Worm (Caenorhabditis elegans) whole organism, midembryonic: ENCODE results near the gene T23B12.5.

Experiments used
- T22C8.4 ChIP-seq: fragments of 200-800 bp; sonication (Bioruptor generic); IDR thresholded peaks from 2 replicates; pipeline ENCODE4 v1.3.6; 2022; ENCODE audit warnings: missing genetic modification characterization, missing compliant biosample characterization
- cog-1 ChIP-seq: sonication (generic microtip); optimal IDR thresholded peaks from 2 replicates; lab custom pipeline; 2016; ENCODE audit warnings: missing genetic modification characterization, missing compliant biosample characterization
- flt-1 ChIP-seq: fragments of 200-800 bp; sonication (Bioruptor generic); IDR thresholded peaks from 2 replicates; pipeline ENCODE4 v1.3.6; 2022; ENCODE audit warnings: missing genetic modification characterization, missing compliant biosample characterization
- klf-2 ChIP-seq: fragments of 200-800 bp; sonication (Bioruptor generic); conservative IDR thresholded peaks from 2 replicates; pipeline ENCODE4 v1.3.6; 2022; ENCODE audit warnings: missing genetic modification reagents, missing genetic modification characterization, missing compliant biosample characterization
- med-1 ChIP-seq: sonication (generic microtip); optimal IDR thresholded peaks from 2 replicates; lab custom pipeline; 2017; ENCODE audit warnings: missing genetic modification characterization, mild to moderate bottlenecking, missing compliant biosample characterization, antibody characterized with exemption, missing genetic modification reagents; ENCODE audit not compliant: insufficient read depth
- ref-1 ChIP-seq: fragments of 200-800 bp; sonication (Bioruptor generic); conservative IDR thresholded peaks from 2 replicates; pipeline ENCODE4 v1.3.6; 2022; ENCODE audit warnings: missing genetic modification reagents, missing genetic modification characterization, missing compliant biosample characterization
- tab-1 ChIP-seq: fragments of 200-800 bp; sonication (Bioruptor generic); IDR thresholded peaks from 2 replicates; pipeline ENCODE4 v1.3.6; 2022; ENCODE audit warnings: missing genetic modification characterization, missing compliant biosample characterization
- ztf-23 ChIP-seq: fragments of 200-800 bp; sonication (Bioruptor generic); IDR thresholded peaks from 2 replicates; pipeline ENCODE4 v1.3.6; 2022; ENCODE audit warnings: missing genetic modification reagents, missing genetic modification characterization, missing compliant biosample characterization
- ztf-29 ChIP-seq: fragments of 200-800 bp; sonication (Bioruptor generic); IDR thresholded peaks from 2 replicates; pipeline ENCODE4 v1.3.6; 2022; ENCODE audit warnings: missing genetic modification reagents, missing genetic modification characterization, missing compliant biosample characterization

Gene T23B12.5

ce11 chrV:8414036-8414728, 33.6 kb downstream of the T23B12.5 start, which contains the start of gene pos-1:
Gene pos-1 (plus strand): TSS chrV:8414086.
- TF ChIP-seq ref-1 (GFP tag; lab: Robert Waterston, UW) (no peak), T22C8.4 (GFP tag; lab: Robert Waterston, UW) (no peak), med-1 (GFP tag; lab: Kevin White, UChicago) (no peak), cog-1 (tag; lab: Kevin White, UChicago) (no peak), flt-1 (GFP tag; lab: Robert Waterston, UW) (no peak), klf-2 (GFP tag; lab: Robert Waterston, UW) (no peak), tab-1 (GFP tag; lab: Robert Waterston, UW) (no peak), ztf-29 (GFP tag; lab: Robert Waterston, UW) (no peak), ztf-23 (GFP tag; lab: Robert Waterston, UW) (no peak)

- TF ChIP-seq ztf-23 (GFP tag; lab: Robert Waterston, UW): no peak
- TF ChIP-seq cog-1 (tag; lab: Kevin White, UChicago): no peak
- TF ChIP-seq ztf-29 (GFP tag; lab: Robert Waterston, UW): no peak
- TF ChIP-seq tab-1 (GFP tag; lab: Robert Waterston, UW): no peak
- no peak for TF ChIP-seq ref-1 (GFP tag; lab: Robert Waterston, UW)
- no peak for TF ChIP-seq med-1 (GFP tag; lab: Kevin White, UChicago)
- TF ChIP-seq flt-1 (GFP tag; lab: Robert Waterston, UW): no peak
- TF ChIP-seq T22C8.4 (GFP tag; lab: Robert Waterston, UW): no peak
- no peak for TF ChIP-seq klf-2 (GFP tag; lab: Robert Waterston, UW)
Measured at ce11 chrV:8413432-8414021, 34.3 kb downstream of the T23B12.5 start, which contains the start of gene vha-18. Gene vha-18 (minus strand): TSS chrV:8413482.

- TF ChIP-seq T22C8.4 (GFP tag; lab: Robert Waterston, UW) (no peak), flt-1 (GFP tag; lab: Robert Waterston, UW) (no peak), ref-1 (GFP tag; lab: Robert Waterston, UW) (no peak), tab-1 (GFP tag; lab: Robert Waterston, UW) (no peak)
Measured at ce11 chrV:8410406-8410805, 37.4 kb downstream of the T23B12.5 start, which contains the start of gene F52E1.2. Gene F52E1.2 (plus strand): TSS chrV:8410595.

ce11 chrV:8409594-8409993, 38.2 kb downstream of the T23B12.5 start:
- TF ChIP-seq ref-1 (GFP tag; lab: Robert Waterston, UW) (no peak), T22C8.4 (GFP tag; lab: Robert Waterston, UW) (no peak), ztf-23 (GFP tag; lab: Robert Waterston, UW) (no peak), cog-1 (tag; lab: Kevin White, UChicago) (no peak), tab-1 (GFP tag; lab: Robert Waterston, UW) (no peak), flt-1 (GFP tag; lab: Robert Waterston, UW) (no peak), med-1 (GFP tag; lab: Kevin White, UChicago) (no peak), ztf-29 (GFP tag; lab: Robert Waterston, UW) (no peak), klf-2 (GFP tag; lab: Robert Waterston, UW) (no peak)

ce11 chrV:8406911-8407310, 40.9 kb downstream of the T23B12.5 start:
- TF ChIP-seq ref-1 (GFP tag; lab: Robert Waterston, UW) (no peak), flt-1 (GFP tag; lab: Robert Waterston, UW) (0 out of 2 replicates have a peak, but pooled peaks have one; percentile 21), tab-1 (GFP tag; lab: Robert Waterston, UW) (no peak), cog-1 (tag; lab: Kevin White, UChicago) (no peak), ztf-29 (GFP tag; lab: Robert Waterston, UW) (no peak), med-1 (GFP tag; lab: Kevin White, UChicago) (no peak)

- TF ChIP-seq ref-1 (GFP tag; lab: Robert Waterston, UW): no peak
- TF ChIP-seq tab-1 (GFP tag; lab: Robert Waterston, UW): no peak
- no peak for TF ChIP-seq T22C8.4 (GFP tag; lab: Robert Waterston, UW)
- no peak for TF ChIP-seq ztf-29 (GFP tag; lab: Robert Waterston, UW)
Measured at ce11 chrV:8406155-8406554, 41.7 kb downstream of the T23B12.5 start.

ce11 chrV:8404339-8404738, 43.5 kb downstream of the T23B12.5 start:
- no peak for TF ChIP-seq ztf-29 (GFP tag; lab: Robert Waterston, UW)
- no peak for TF ChIP-seq cog-1 (tag; lab: Kevin White, UChicago)
- TF ChIP-seq klf-2 (GFP tag; lab: Robert Waterston, UW): no peak
- no peak for TF ChIP-seq flt-1 (GFP tag; lab: Robert Waterston, UW)

ce11 chrV:8403916-8404315, 43.9 kb downstream of the T23B12.5 start:
- TF ChIP-seq klf-2 (GFP tag; lab: Robert Waterston, UW) (no peak), T22C8.4 (GFP tag; lab: Robert Waterston, UW) (no peak), ztf-29 (GFP tag; lab: Robert Waterston, UW) (no peak), tab-1 (GFP tag; lab: Robert Waterston, UW) (no peak), med-1 (GFP tag; lab: Kevin White, UChicago) (no peak), cog-1 (tag; lab: Kevin White, UChicago) (no peak), ref-1 (GFP tag; lab: Robert Waterston, UW) (no peak), flt-1 (GFP tag; lab: Robert Waterston, UW) (no peak), ztf-23 (GFP tag; lab: Robert Waterston, UW) (no peak)

- TF ChIP-seq flt-1 (GFP tag; lab: Robert Waterston, UW) (no peak), T22C8.4 (GFP tag; lab: Robert Waterston, UW) (no peak), cog-1 (tag; lab: Kevin White, UChicago) (no peak), klf-2 (GFP tag; lab: Robert Waterston, UW) (no peak), ztf-23 (GFP tag; lab: Robert Waterston, UW) (no peak), ztf-29 (GFP tag; lab: Robert Waterston, UW) (no peak)
Measured at ce11 chrV:8403152-8403551, 44.7 kb downstream of the T23B12.5 start.
